Worm (Caenorhabditis elegans) whole organism, L4/young adult: ENCODE data around the gene wht-1.

Source experiments
- W03F9.2 ChIP-seq: fragments of 150-350 bp; optimal IDR thresholded peaks from 2 replicates; lab custom pipeline; 2014; ENCODE audit warnings: missing biosample characterization, missing genetic modification characterization
- dao-5 ChIP-seq: sonication (generic microtip); optimal IDR thresholded peaks from 2 replicates; lab custom pipeline; 2016; ENCODE audit warnings: missing genotype, missing genetic modification characterization, moderate library complexity, missing compliant biosample characterization
- him-1 ChIP-seq: sonication (generic microtip); optimal IDR thresholded peaks from 2 replicates; lab custom pipeline; 2016; ENCODE audit warnings: missing genotype, missing genetic modification reagents, missing genetic modification characterization, missing compliant biosample characterization

The wht-1 gene

ce11 chrIII:6085311-6085710 lies 2.2 kb downstream of the wht-1 start:
- TF ChIP-seq him-1 (no peak), dao-5 (tag; lab: Kevin White, UChicago) (no peak), W03F9.2 (tag; lab: Kevin White, UChicago) (no peak)

ce11 chrIII:6080263-6080662 lies 7.3 kb downstream of the wht-1 start, which contains the start of gene attf-4:
Gene attf-4, plus strand, starts transcription at chrIII:6080563.
- no peak for TF ChIP-seq him-1
- TF ChIP-seq W03F9.2 (tag; lab: Kevin White, UChicago) = no peak
- TF ChIP-seq dao-5 (tag; lab: Kevin White, UChicago) = no peak

ce11 chrIII:6078917-6079316 lies 8.6 kb downstream of the wht-1 start:
- TF ChIP-seq him-1 = no peak
- no peak for TF ChIP-seq dao-5 (tag; lab: Kevin White, UChicago)
- no peak for TF ChIP-seq W03F9.2 (tag; lab: Kevin White, UChicago)

- TF ChIP-seq him-1 (no peak), dao-5 (tag; lab: Kevin White, UChicago) (no peak), W03F9.2 (tag; lab: Kevin White, UChicago) (no peak)
Observed at ce11 chrIII:6077973-6078372, 9.6 kb downstream of the wht-1 start.

- no peak for TF ChIP-seq him-1
- TF ChIP-seq dao-5 (tag; lab: Kevin White, UChicago) = no peak
- no peak for TF ChIP-seq W03F9.2 (tag; lab: Kevin White, UChicago)
Observed at ce11 chrIII:6073673-6074331, 13.8 kb downstream of the wht-1 start.

ce11 chrIII:6072937-6073336 lies 14.6 kb downstream of the wht-1 start:
- TF ChIP-seq dao-5 (tag; lab: Kevin White, UChicago) (no peak), W03F9.2 (tag; lab: Kevin White, UChicago) (no peak), him-1 (no peak)

- TF ChIP-seq W03F9.2 (tag; lab: Kevin White, UChicago) (no peak), dao-5 (tag; lab: Kevin White, UChicago) (no peak), him-1 (no peak)
Observed at ce11 chrIII:6067557-6067956, 20.0 kb downstream of the wht-1 start, which contains the start of gene mapk-15. Gene mapk-15, plus strand, starts transcription at chrIII:6067857.

- TF ChIP-seq dao-5 (tag; lab: Kevin White, UChicago) (no peak), him-1 (no peak), W03F9.2 (tag; lab: Kevin White, UChicago) (no peak)
Observed at ce11 chrIII:6056770-6057169, 30.8 kb downstream of the wht-1 start, which contains the start of gene clc-10. Gene clc-10, plus strand, starts transcription at chrIII:6057070.

- TF ChIP-seq him-1 (no peak), dao-5 (tag; lab: Kevin White, UChicago) (no peak), W03F9.2 (tag; lab: Kevin White, UChicago) (no peak)
Observed at ce11 chrIII:6056179-6056578, 31.4 kb downstream of the wht-1 start.

- TF ChIP-seq dao-5 (tag; lab: Kevin White, UChicago) = no peak
- no peak for TF ChIP-seq him-1
- TF ChIP-seq W03F9.2 (tag; lab: Kevin White, UChicago) = no peak
Observed at ce11 chrIII:6055706-6056105, 31.8 kb downstream of the wht-1 start, which contains the start of gene F40H6.5. Gene F40H6.5, minus strand, starts transcription at chrIII:6055806.

ce11 chrIII:6046881-6047280 lies 40.7 kb downstream of the wht-1 start, which contains the start of gene tbx-11:
Gene tbx-11, minus strand, starts transcription at chrIII:6046981.
- no peak for TF ChIP-seq dao-5 (tag; lab: Kevin White, UChicago)
- TF ChIP-seq W03F9.2 (tag; lab: Kevin White, UChicago) = no peak

ce11 chrIII:6039370-6039769 lies 48.2 kb downstream of the wht-1 start, which contains the start of gene ift-139:
Gene ift-139, minus strand, starts transcription at chrIII:6039470.
- TF ChIP-seq W03F9.2 (tag; lab: Kevin White, UChicago) (no peak), him-1 (no peak), dao-5 (tag; lab: Kevin White, UChicago) (no peak)
